Fruit fly (Drosophila melanogaster): ENCODE data around the gene CG2233.

Gene CG2233

dm6 chrX:8061392-8062179 is 24.3 kb upstream of the CG2233 start, which contains the start of gene mys (continued):
- TF ChIP-seq slou (GFP tag; optimal IDR thresholded peaks at IDR 0.05) (peak; percentile 42), CG6791 (GFP tag; IDR thresholded peaks at IDR 0.05; ENCODE audit: partially characterized antibody) (peak; percentile 93), Bteb2 (GFP tag; optimal IDR thresholded peaks at IDR 0.05) (peak; percentile 39), bigmax (GFP tag; optimal IDR thresholded peaks at IDR 0.05) (no peak), lola (GFP tag; optimal IDR thresholded peaks at IDR 0.05) (no peak), tll (GFP tag; optimal IDR thresholded peaks at IDR 0.05) (no peak), scrt (GFP tag; optimal IDR thresholded peaks at IDR 0.05) (peak; percentile 77), Dfd (GFP tag; optimal IDR thresholded peaks at IDR 0.05) (no peak), repo (GFP tag; optimal IDR thresholded peaks at IDR 0.05) (peak; percentile 64), CG10431 (GFP tag; optimal IDR thresholded peaks at IDR 0.05) (no peak), chm (GFP tag; IDR thresholded peaks at IDR 0.05) (peak; percentile 83), CG12236 (GFP tag; optimal IDR thresholded peaks at IDR 0.05) (peak; percentile 43), tup (GFP tag; optimal IDR thresholded peaks at IDR 0.05) (no peak), CG4617 (GFP tag; optimal IDR thresholded peaks at IDR 0.05; ENCODE audit: borderline replicate concordance) (peak; percentile 83), Dll (GFP tag; IDR thresholded peaks at IDR 0.05; ENCODE audit: partially characterized antibody) (peak; percentile 92), stc (GFP tag; IDR thresholded peaks at IDR 0.05) (peak; percentile 45; the same call in 1 of the 2 replicates), amos (GFP tag; IDR thresholded peaks at IDR 0.05; ENCODE audit: partially characterized antibody) (peak; percentile 98), CG3726 (GFP tag; IDR thresholded peaks at IDR 0.05) (no peak), Doc2 (GFP tag; IDR thresholded peaks at IDR 0.05) (no peak), CHES-1-like (GFP tag; optimal IDR thresholded peaks at IDR 0.05) (peak; percentile 78), CG43689 (GFP tag; IDR thresholded peaks at IDR 0.05) (no peak), CG31365 (tag; optimal IDR thresholded peaks at IDR 0.05) (peak; percentile 72), CG9932 (GFP tag; IDR thresholded peaks at IDR 0.05) (peak; percentile 91), sqz (GFP tag; optimal IDR thresholded peaks at IDR 0.05) (no peak), Sox100B (GFP tag; optimal IDR thresholded peaks at IDR 0.05) (no peak), Fer1 (GFP tag; optimal IDR thresholded peaks at IDR 0.05) (peak; percentile 73), CG8944 (GFP tag; optimal IDR thresholded peaks at IDR 0.05) (peak; percentile 75), Six4 (GFP tag; optimal IDR thresholded peaks at IDR 0.05) (peak; percentile 55), sna (GFP tag; IDR thresholded peaks at IDR 0.05; ENCODE audit: partially characterized antibody) (peak; percentile 89), CG12769 (tag; optimal IDR thresholded peaks at IDR 0.05) (peak; percentile 76), CG5953 (GFP tag; IDR thresholded peaks at IDR 0.05) (no peak), CG12071 (GFP tag; optimal IDR thresholded peaks at IDR 0.05) (peak; percentile 23), CG10654 (GFP tag; optimal IDR thresholded peaks at IDR 0.05) (peak; percentile 63), CG13894 (tag; optimal IDR thresholded peaks at IDR 0.05) (peak; percentile 86), pum (GFP tag; optimal IDR thresholded peaks at IDR 0.05) (peak; percentile 76), CG11247 (GFP tag; IDR thresholded peaks at IDR 0.05) (peak; percentile 73), mirr (GFP tag; optimal IDR thresholded peaks at IDR 0.05) (peak; percentile 43), CG33557 (GFP tag; optimal IDR thresholded peaks at IDR 0.05) (no peak), CG10366 (GFP tag; IDR thresholded peaks at IDR 0.05) (peak; percentile 44; the same call in 1 of the 2 replicates), abd-A (tag; optimal IDR thresholded peaks at IDR 0.05) (no peak), CG2202 (tag; optimal IDR thresholded peaks at IDR 0.05) (peak; percentile 20), CG17912 (GFP tag; optimal IDR thresholded peaks at IDR 0.05) (peak; percentile 58), HHEX (GFP tag; optimal IDR thresholded peaks at IDR 0.05) (peak; percentile 37), Blimp-1 (GFP tag; optimal IDR thresholded peaks at IDR 0.05) (peak; percentile 23), CG10543 (GFP tag; optimal IDR thresholded peaks at IDR 0.05) (no peak), CG8478 (optimal IDR thresholded peaks at IDR 0.05) (no peak), fd3F (GFP tag; optimal IDR thresholded peaks at IDR 0.05) (peak; percentile 21), ap (GFP tag; IDR thresholded peaks at IDR 0.05) (no peak)

Data from whole organism, embryonic.